Fruit fly (Drosophila melanogaster): ENCODE data around the gene Ir94c.

The Ir94c gene

DNA sequence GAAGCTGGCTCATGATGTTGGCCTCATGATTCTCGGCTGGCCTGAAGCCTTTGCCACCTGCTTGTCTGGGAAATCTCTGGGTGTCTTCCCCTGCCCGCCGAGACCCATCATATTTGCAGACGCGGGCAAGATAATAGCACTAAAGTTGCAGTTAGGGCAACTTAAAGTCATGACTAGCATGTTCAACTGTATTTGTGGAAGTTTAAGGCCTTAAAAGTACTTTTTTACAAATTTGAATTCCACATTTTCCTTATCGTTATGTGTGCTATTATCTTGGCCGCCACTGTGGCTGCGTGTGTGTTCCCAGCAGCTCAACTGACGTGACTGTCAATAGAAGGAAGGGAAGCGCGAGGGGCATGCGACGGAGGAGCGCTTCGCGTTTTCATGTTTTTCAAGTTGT, 19.9 kb upstream of the Ir94c start (continued):
- no peak for TF ChIP-seq NFAT (GFP tag; IDR thresholded peaks at IDR 0.05)
- peak; percentile 50 for TF ChIP-seq D19A (tag; optimal IDR thresholded peaks at IDR 0.05)
- peak; percentile 25 for TF ChIP-seq CG11398 (GFP tag; optimal IDR thresholded peaks at IDR 0.05)
- no peak for TF ChIP-seq trh (GFP tag; optimal IDR thresholded peaks at IDR 0.05)
- peak; percentile 67 for TF ChIP-seq CG14441 (GFP tag; IDR thresholded peaks at IDR 0.05)
- TF ChIP-seq az2 (GFP tag; optimal IDR thresholded peaks at IDR 0.05): peak; percentile 74
- no peak for TF ChIP-seq bowl (GFP tag; IDR thresholded peaks at IDR 0.05)
- no peak for TF ChIP-seq CG2120 (GFP tag; optimal IDR thresholded peaks at IDR 0.05)
- 0 out of 2 replicates have a peak, but pooled peaks have one; percentile 64 for TF ChIP-seq peb (GFP tag; IDR thresholded peaks at IDR 0.05)
- TF ChIP-seq schlank (tag; optimal IDR thresholded peaks at IDR 0.05): no peak
- no peak; the same call in 1 of the 2 replicates for TF ChIP-seq Ravus (GFP tag; IDR thresholded peaks at IDR 0.05)
- peak; percentile 88 for TF ChIP-seq ci (GFP tag; IDR thresholded peaks at IDR 0.05)
- peak; percentile 53 for TF ChIP-seq sob (GFP tag; IDR thresholded peaks at IDR 0.05)
- peak; percentile 68 for TF ChIP-seq slbo (GFP tag; IDR thresholded peaks at IDR 0.05)
- peak; percentile 80 for TF ChIP-seq Antp (GFP tag; optimal IDR thresholded peaks at IDR 0.05)
- no peak for TF ChIP-seq pfk (GFP tag; optimal IDR thresholded peaks at IDR 0.05)
- peak; percentile 57 for TF ChIP-seq CG12219 (GFP tag; optimal IDR thresholded peaks at IDR 0.05)
- TF ChIP-seq tin (GFP tag; optimal IDR thresholded peaks at IDR 0.05): peak; percentile 65
- no peak for TF ChIP-seq zen2 (GFP tag; IDR thresholded peaks at IDR 0.05; ENCODE audit: partially characterized antibody)
- peak; percentile 85 for TF ChIP-seq Drgx (GFP tag; IDR thresholded peaks at IDR 0.05)
- no peak for TF ChIP-seq CG16813 (GFP tag; IDR thresholded peaks at IDR 0.05; ENCODE audit: partially characterized antibody)
- TF ChIP-seq CG12071 (GFP tag; optimal IDR thresholded peaks at IDR 0.05): peak; percentile 78
- peak; percentile 17 for TF ChIP-seq CG13624 (GFP tag; optimal IDR thresholded peaks at IDR 0.05)
- no peak for TF ChIP-seq CG7963 (GFP tag; IDR thresholded peaks at IDR 0.05; ENCODE audit: partially characterized antibody)
- peak; percentile 68 for TF ChIP-seq CG32532 (GFP tag; IDR thresholded peaks at IDR 0.05)
- peak; percentile 48 for TF ChIP-seq Meics (GFP tag; optimal IDR thresholded peaks at IDR 0.05)
- peak; percentile 79 for TF ChIP-seq CG2712 (tag; optimal IDR thresholded peaks at IDR 0.05)
- TF ChIP-seq CG4424 (GFP tag; optimal IDR thresholded peaks at IDR 0.05): peak; percentile 84
- TF ChIP-seq Hand (GFP tag; optimal IDR thresholded peaks at IDR 0.05): no peak
- TF ChIP-seq CG12769 (tag; optimal IDR thresholded peaks at IDR 0.05): peak; percentile 38
- TF ChIP-seq CG8388 (GFP tag; optimal IDR thresholded peaks at IDR 0.05): peak; percentile 60
- TF ChIP-seq esg (GFP tag; conservative IDR thresholded peaks at IDR 0.05): peak; percentile 66
- TF ChIP-seq CG17186 (GFP tag; optimal IDR thresholded peaks at IDR 0.05): no peak
- no peak for TF ChIP-seq CG33557 (GFP tag; optimal IDR thresholded peaks at IDR 0.05)
- no peak for TF ChIP-seq CG2129 (GFP tag; IDR thresholded peaks at IDR 0.05; ENCODE audit: partially characterized antibody)
- no peak for TF ChIP-seq Sry-β (GFP tag; optimal IDR thresholded peaks at IDR 0.05)
- peak; percentile 60 for TF ChIP-seq chn (GFP tag; optimal IDR thresholded peaks at IDR 0.05)
- TF ChIP-seq CG17912 (GFP tag; optimal IDR thresholded peaks at IDR 0.05): no peak
- TF ChIP-seq sna (GFP tag; IDR thresholded peaks at IDR 0.05; ENCODE audit: partially characterized antibody): no peak
- TF ChIP-seq rib (GFP tag; IDR thresholded peaks at IDR 0.05): no peak
- TF ChIP-seq Oli (tag; optimal IDR thresholded peaks at IDR 0.05): peak; percentile 70
- peak; percentile 38 for TF ChIP-seq crc (GFP tag; optimal IDR thresholded peaks at IDR 0.05)
- no peak for TF ChIP-seq Nf-YC (tag; optimal IDR thresholded peaks at IDR 0.05)
- TF ChIP-seq crol (GFP tag; IDR thresholded peaks at IDR 0.05): peak; percentile 77
- TF ChIP-seq CG14860 (GFP tag; IDR thresholded peaks at IDR 0.05; ENCODE audit: partially characterized antibody): no peak
- TF ChIP-seq Atf6 (GFP tag; IDR thresholded peaks at IDR 0.05): no peak; the same call in 1 of the 2 replicates
- no peak for TF ChIP-seq fd102C (GFP tag; optimal IDR thresholded peaks at IDR 0.05)
- TF ChIP-seq cato (GFP tag; optimal IDR thresholded peaks at IDR 0.05; ENCODE audit: borderline replicate concordance): no peak
- TF ChIP-seq dati (GFP tag; IDR thresholded peaks at IDR 0.05): peak; percentile 68
- no peak for TF ChIP-seq CG11560 (tag; IDR thresholded peaks at IDR 0.05)
- peak; percentile 61; the same call in 1 of the 3 replicates for TF ChIP-seq CG2889 (GFP tag; IDR thresholded peaks at IDR 0.05)

All from whole organism, embryonic.